Fruit fly (Drosophila melanogaster): ENCODE data around the gene CG8675.

CG8675 gene

DNA sequence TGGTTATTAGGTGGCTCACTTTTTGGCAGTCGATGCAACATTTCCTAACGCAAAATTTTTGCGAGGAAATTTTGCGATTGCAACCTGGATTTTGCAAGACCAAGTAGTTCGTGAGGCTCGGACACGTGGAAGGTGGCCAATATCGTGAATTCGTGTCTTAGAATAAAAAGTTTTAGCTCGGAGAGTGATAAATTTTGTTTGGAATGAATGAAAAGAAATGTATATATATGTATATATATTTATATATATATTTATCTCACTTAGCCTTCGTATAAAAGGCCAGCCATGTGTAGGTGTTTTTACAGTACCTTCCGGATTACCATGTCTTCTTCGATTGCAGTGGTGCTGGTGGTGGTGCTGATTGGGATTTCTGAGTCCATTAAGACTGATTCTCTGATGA, 37.3 kb downstream of the CG8675 start, which contains the start of gene CG18258:
Gene CG18258, plus strand, starts transcription at position 301 of the 400 bp plus-strand sequence.
- TF ChIP-seq CG8478 (optimal IDR thresholded peaks at IDR 0.05) (no peak), EcR (GFP tag; optimal IDR thresholded peaks at IDR 0.05) (no peak), Dll (optimal IDR thresholded peaks at IDR 0.05) (no peak), psq (optimal IDR thresholded peaks at IDR 0.05) (no peak), usp (GFP tag; optimal IDR thresholded peaks at IDR 0.05) (no peak), pan (optimal IDR thresholded peaks at IDR 0.05) (no peak)

DNA sequence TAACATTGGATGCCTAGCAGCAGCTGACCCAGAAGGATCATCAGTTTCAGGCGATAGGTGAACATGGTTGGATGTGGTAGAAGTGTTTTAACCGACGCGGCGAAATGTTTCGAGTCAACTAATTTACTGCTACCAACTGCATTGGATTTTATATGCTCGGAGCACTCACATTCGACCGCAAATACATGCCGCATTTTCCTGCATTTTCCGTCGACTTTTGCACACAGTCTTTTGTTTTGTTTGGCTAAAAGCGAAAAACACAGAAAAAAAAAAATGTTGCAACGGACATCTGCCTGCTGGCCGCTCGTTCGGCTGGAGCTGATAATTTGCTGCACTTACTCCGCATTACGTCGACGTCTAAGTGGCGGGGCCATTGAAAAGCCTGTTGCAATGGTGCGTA, 39.4 kb downstream of the CG8675 start, which contains the start of gene CG12995:
Gene CG12995, minus strand, starts transcription at position 101 of the 400 bp plus-strand sequence.
- TF ChIP-seq psq (optimal IDR thresholded peaks at IDR 0.05) = no peak
- no peak for TF ChIP-seq CG8478 (optimal IDR thresholded peaks at IDR 0.05)
- no peak for TF ChIP-seq Dll (optimal IDR thresholded peaks at IDR 0.05)
- TF ChIP-seq pan (optimal IDR thresholded peaks at IDR 0.05) = no peak
- TF ChIP-seq EcR (GFP tag; optimal IDR thresholded peaks at IDR 0.05) = no peak
- TF ChIP-seq usp (GFP tag; optimal IDR thresholded peaks at IDR 0.05) = no peak

DNA sequence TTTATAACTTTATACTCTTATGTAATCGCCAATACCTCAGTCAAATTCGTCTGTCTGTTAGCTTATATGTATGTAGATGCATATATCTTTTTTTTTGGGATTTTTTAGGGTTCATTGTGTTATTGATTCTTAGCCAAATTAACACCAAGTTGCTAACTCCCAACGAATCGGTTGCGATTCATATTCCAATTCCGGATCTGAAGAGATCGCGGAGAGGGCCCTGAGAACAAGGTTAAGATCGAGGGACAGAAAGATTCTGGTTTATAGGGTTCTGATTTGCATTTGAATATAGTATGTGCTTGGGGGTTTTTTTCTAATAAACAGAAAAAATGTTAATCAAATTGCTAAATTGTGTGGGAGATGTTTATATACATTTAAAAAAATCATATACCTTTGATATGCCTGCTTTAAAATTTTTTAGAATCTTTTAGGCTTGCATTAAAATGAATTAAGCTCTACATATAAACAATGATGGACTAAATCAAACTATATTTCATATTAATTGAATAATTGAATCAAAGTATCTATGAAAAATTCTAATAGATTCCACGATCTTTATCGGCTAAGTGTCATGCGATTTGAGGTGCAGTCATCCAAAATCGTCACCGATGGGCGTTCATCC, 41.3 kb downstream of the CG8675 start, which contains the start of gene CG32563:
Gene CG32563, plus strand, starts transcription at position 572 of the 622 bp plus-strand sequence.
- no peak for TF ChIP-seq usp (GFP tag; optimal IDR thresholded peaks at IDR 0.05)
- no peak for TF ChIP-seq EcR (GFP tag; optimal IDR thresholded peaks at IDR 0.05)
- no peak for TF ChIP-seq Dll (optimal IDR thresholded peaks at IDR 0.05)
- no peak for TF ChIP-seq psq (optimal IDR thresholded peaks at IDR 0.05)
- no peak for TF ChIP-seq CG8478 (optimal IDR thresholded peaks at IDR 0.05)
- no peak for TF ChIP-seq pan (optimal IDR thresholded peaks at IDR 0.05)

dm6 chrX:17206046-17206445, 43.3 kb downstream of the CG8675 start, which contains the start of gene CG32564:
CG32564 (plus strand) TSS chrX:17206407.
- TF ChIP-seq EcR (GFP tag; optimal IDR thresholded peaks at IDR 0.05) = no peak
- TF ChIP-seq usp (GFP tag; optimal IDR thresholded peaks at IDR 0.05) = no peak
- no peak for TF ChIP-seq psq (optimal IDR thresholded peaks at IDR 0.05)
- TF ChIP-seq pan (optimal IDR thresholded peaks at IDR 0.05) = no peak
- no peak for TF ChIP-seq CG8478 (optimal IDR thresholded peaks at IDR 0.05)
- no peak for TF ChIP-seq Dll (optimal IDR thresholded peaks at IDR 0.05)

- TF ChIP-seq psq (optimal IDR thresholded peaks at IDR 0.05) = no peak
- no peak for TF ChIP-seq EcR (GFP tag; optimal IDR thresholded peaks at IDR 0.05)
- no peak for TF ChIP-seq CG8478 (optimal IDR thresholded peaks at IDR 0.05)
- no peak for TF ChIP-seq usp (GFP tag; optimal IDR thresholded peaks at IDR 0.05)
- TF ChIP-seq pan (optimal IDR thresholded peaks at IDR 0.05) = no peak
- no peak for TF ChIP-seq Dll (optimal IDR thresholded peaks at IDR 0.05)
Measured at dm6 chrX:17205028-17205427, 44.3 kb downstream of the CG8675 start.

- TF ChIP-seq Dll (optimal IDR thresholded peaks at IDR 0.05) = no peak
- no peak for TF ChIP-seq CG8478 (optimal IDR thresholded peaks at IDR 0.05)
- TF ChIP-seq psq (optimal IDR thresholded peaks at IDR 0.05) = no peak
- TF ChIP-seq EcR (GFP tag; optimal IDR thresholded peaks at IDR 0.05) = no peak
- no peak for TF ChIP-seq usp (GFP tag; optimal IDR thresholded peaks at IDR 0.05)
- no peak for TF ChIP-seq pan (optimal IDR thresholded peaks at IDR 0.05)
Measured at dm6 chrX:17202498-17203162, 46.7 kb downstream of the CG8675 start, which contains the start of the genes TTLL1A and CG5070. TTLL1A (minus strand) TSS chrX:17202598. CG5070 (plus strand) TSS chrX:17203112.
